Worm (Caenorhabditis elegans): ENCODE results near the gene F20D6.5.

DNA sequence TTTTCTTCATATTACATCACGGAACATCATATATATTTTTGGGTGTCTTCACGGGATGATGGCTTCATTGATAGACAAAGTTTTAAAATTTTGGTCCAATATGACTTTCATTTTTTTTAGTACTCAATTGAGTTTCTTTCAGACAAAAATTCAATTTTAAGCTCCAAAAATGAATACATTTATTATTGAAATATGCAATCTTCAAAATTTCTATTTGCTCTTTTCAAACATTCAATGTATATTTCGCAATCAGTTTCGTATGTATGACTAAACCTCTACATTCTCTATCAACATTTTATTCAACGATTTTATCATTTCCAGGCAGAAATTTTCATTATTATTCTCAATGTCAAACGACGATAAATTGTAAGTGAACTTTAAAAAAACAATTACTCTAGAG, 21.6 kb downstream of the F20D6.5 start, which contains the start of gene srp-8:
- TF ChIP-seq rnt-1 (tag; optimal IDR thresholded peaks at IDR 0.05) (no peak), dve-1 (tag; optimal IDR thresholded peaks at IDR 0.05) (no peak), unc-3 (GFP tag; conservative IDR thresholded peaks at IDR 0.05) (no peak), unc-3 (tag; optimal IDR thresholded peaks at IDR 0.05) (no peak), fkh-10 (GFP tag; optimal IDR thresholded peaks at IDR 0.05) (no peak), ahr-1 (tag; optimal IDR thresholded peaks at IDR 0.05) (no peak), unc-86 (tag; optimal IDR thresholded peaks at IDR 0.05) (no peak), tbx-2 (tag; optimal IDR thresholded peaks at IDR 0.05) (no peak), dmd-4 (tag; optimal IDR thresholded peaks at IDR 0.05; ENCODE audit: borderline replicate concordance) (no peak)
